Fruit fly (Drosophila melanogaster) whole organism, embryonic: ENCODE results near the gene RpS28b.

Experiments used
- Antp ChIP-seq: fragments of 200-800 bp; sonication (Bioruptor generic); optimal IDR thresholded peaks from 3 replicates; lab custom pipeline; 2016; ENCODE audit warnings: missing biosample characterization, missing genetic modification characterization
- CG10543 ChIP-seq: fragments of 200-800 bp; sonication (Bioruptor generic); optimal IDR thresholded peaks from 3 replicates; lab custom pipeline; 2017; ENCODE audit warnings: missing biosample characterization, mild to moderate bottlenecking, missing genetic modification characterization, moderate library complexity
- CG11247 ChIP-seq: fragments of 200-800 bp; sonication (Bioruptor generic); IDR thresholded peaks from 2 replicates; pipeline ENCODE4 v1.3.6; 2022; ENCODE audit warnings: missing biosample characterization, missing genetic modification characterization
- CG11696 ChIP-seq: fragments of 200-800 bp; sonication (Bioruptor generic); IDR thresholded peaks from 2 replicates; pipeline ENCODE4 v1.3.6; 2022; ENCODE audit warnings: missing biosample characterization, missing genetic modification characterization
- CG13424 ChIP-seq: fragments of 200-800 bp; sonication (Bioruptor generic); optimal IDR thresholded peaks from 2 replicates; lab custom pipeline; 2019; ENCODE audit warnings: missing biosample characterization, mild to moderate bottlenecking, missing genetic modification characterization, moderate library complexity
- CG15514 ChIP-seq: fragments of 200-800 bp; sonication (Bioruptor generic); optimal IDR thresholded peaks from 3 replicates; lab custom pipeline; 2017; ENCODE audit warnings: missing biosample characterization, missing genetic modification characterization, mild to moderate bottlenecking, moderate library complexity, missing genetic modification reagents
- CG16813 ChIP-seq: fragments of 200-800 bp; sonication (Bioruptor generic); IDR thresholded peaks from 3 replicates; pipeline ENCODE4 v1.3.6; 2022; ENCODE audit warnings: missing biosample characterization, missing genetic modification characterization; ENCODE audit not compliant: partially characterized antibody
- CG2116 ChIP-seq: fragments of 200-800 bp; sonication (Bioruptor generic); optimal IDR thresholded peaks from 3 replicates; lab custom pipeline; 2018; ENCODE audit warnings: missing biosample characterization, mild to moderate bottlenecking, missing genetic modification characterization
- CG31224 ChIP-seq: fragments of 200-800 bp; sonication (Bioruptor generic); IDR thresholded peaks from 2 replicates; pipeline ENCODE4 v1.3.6; 2022; ENCODE audit warnings: missing biosample characterization, missing genetic modification characterization
- CG31388 ChIP-seq: fragments of 200-800 bp; sonication (Bioruptor generic); optimal IDR thresholded peaks from 2 replicates; lab custom pipeline; 2016; ENCODE audit warnings: missing biosample characterization, missing genetic modification characterization
- CG32767 ChIP-seq: fragments of 200-800 bp; sonication (Bioruptor generic); IDR thresholded peaks from 2 replicates; pipeline ENCODE4 v1.3.6; 2022; ENCODE audit warnings: missing biosample characterization, missing genetic modification characterization
- CG3847 ChIP-seq: fragments of 200-800 bp; sonication (Bioruptor generic); IDR thresholded peaks from 2 replicates; pipeline ENCODE4 v1.3.6; 2022; ENCODE audit warnings: missing biosample characterization, missing genetic modification characterization
- CG42726 ChIP-seq: fragments of 200-800 bp; sonication (Bioruptor generic); IDR thresholded peaks from 2 replicates; pipeline ENCODE4 v1.3.6; 2022; ENCODE audit warnings: missing biosample characterization, missing genetic modification characterization; ENCODE audit not compliant: partially characterized antibody
- CG4282 ChIP-seq: fragments of 200-800 bp; sonication (Bioruptor generic); optimal IDR thresholded peaks from 2 replicates; lab custom pipeline; 2016; ENCODE audit warnings: missing biosample characterization, missing genetic modification characterization
- CG7556 ChIP-seq: fragments of 200-800 bp; sonication (Bioruptor generic); optimal IDR thresholded peaks from 2 replicates; lab custom pipeline; 2017; ENCODE audit warnings: missing biosample characterization, mild to moderate bottlenecking, missing genetic modification characterization
- CG8359 ChIP-seq: fragments of 200-800 bp; sonication (Bioruptor generic); optimal IDR thresholded peaks from 2 replicates; lab custom pipeline; 2017; ENCODE audit warnings: missing biosample characterization, mild to moderate bottlenecking, missing genetic modification characterization, borderline replicate concordance
- CG9437 ChIP-seq: fragments of 200-800 bp; sonication (Bioruptor generic); optimal IDR thresholded peaks from 2 replicates; lab custom pipeline; 2018; ENCODE audit warnings: missing biosample characterization, mild to moderate bottlenecking, missing genetic modification characterization
- CkIIα-i1 ChIP-seq: fragments of 200-800 bp; sonication (Bioruptor generic); IDR thresholded peaks from 2 replicates; pipeline ENCODE4 v1.3.6; 2022; ENCODE audit warnings: missing biosample characterization, missing genetic modification characterization
- Dll ChIP-seq: fragments of 200-800 bp; sonication (Bioruptor generic); IDR thresholded peaks from 4 replicates; pipeline ENCODE4 v1.3.6; 2022; ENCODE audit warnings: missing biosample characterization, missing genetic modification characterization; ENCODE audit not compliant: partially characterized antibody
- Dp ChIP-seq: fragments of 200-800 bp; sonication (Bioruptor generic); optimal IDR thresholded peaks from 2 replicates; lab custom pipeline; 2018; ENCODE audit warnings: missing biosample characterization, mild to moderate bottlenecking, missing genetic modification characterization, moderate library complexity
- ERR ChIP-seq: fragments of 200-800 bp; sonication (Bioruptor generic); optimal IDR thresholded peaks from 2 replicates; lab custom pipeline; 2016; ENCODE audit warnings: missing biosample characterization, missing genetic modification characterization
- Eip74EF ChIP-seq, 2 experiments: fragments of 200-800 bp in 1 of 2; fragments of >200 bp in 1 of 2; sonication (Bioruptor generic) in 1 of 2; optimal IDR thresholded peaks; 2 replicates each; lab custom pipeline; 2017 to 2019; ENCODE audit warnings: missing biosample characterization in 2 of 2, missing genetic modification characterization in 2 of 2, mild to moderate bottlenecking in 1 of 2, moderate library complexity in 1 of 2
- Ets97D ChIP-seq: fragments of 200-800 bp; sonication (Bioruptor generic); optimal IDR thresholded peaks from 3 replicates; lab custom pipeline; 2016; ENCODE audit warnings: missing biosample characterization, missing genetic modification characterization
- Gsc ChIP-seq: fragments of 200-800 bp; sonication (Bioruptor generic); IDR thresholded peaks from 2 replicates; pipeline ENCODE4 v1.3.6; 2022; ENCODE audit warnings: missing biosample characterization, missing genetic modification characterization
- Gug ChIP-seq: fragments of 200-800 bp; sonication (Bioruptor generic); IDR thresholded peaks from 4 replicates; pipeline ENCODE4 v1.3.6; 2022; ENCODE audit warnings: missing biosample characterization, missing genetic modification characterization
- HLH54F ChIP-seq: fragments of 200-800 bp; sonication (Bioruptor generic); optimal IDR thresholded peaks from 3 replicates; lab custom pipeline; 2016; ENCODE audit warnings: missing biosample characterization, missing genetic modification characterization
- Oaz ChIP-seq: fragments of 200-800 bp; sonication (Bioruptor generic); IDR thresholded peaks from 2 replicates; pipeline ENCODE4 v1.3.6; 2022; ENCODE audit warnings: missing biosample characterization, missing genetic modification characterization
- Sin3A ChIP-seq: fragments of >200 bp; optimal IDR thresholded peaks from 2 replicates; lab custom pipeline; 2018
- Ssrp ChIP-seq: fragments of 200-800 bp; sonication (Bioruptor generic); optimal IDR thresholded peaks from 2 replicates; lab custom pipeline; 2018; ENCODE audit warnings: missing biosample characterization, mild to moderate bottlenecking, missing genetic modification characterization, moderate library complexity
- Trl ChIP-seq, 3 experiments: fragments of >200 bp in 2 of 3; fragments of 200-800 bp in 1 of 3; sonication (Bioruptor generic) in 1 of 3; optimal IDR thresholded peaks; 2 replicates in 1 of 3; 3 replicates in 2 of 3; lab custom pipeline; 2016 to 2017; ENCODE audit warnings: missing biosample characterization in 1 of 3, missing genetic modification characterization in 1 of 3
- ab ChIP-seq: fragments of 200-800 bp; sonication (Bioruptor generic); optimal IDR thresholded peaks from 2 replicates; lab custom pipeline; 2016; ENCODE audit warnings: missing biosample characterization, missing genetic modification characterization
- ato ChIP-seq: fragments of 200-800 bp; sonication (Bioruptor generic); IDR thresholded peaks from 2 replicates; pipeline ENCODE4 v1.3.6; 2022; ENCODE audit warnings: missing biosample characterization, missing genetic modification characterization; ENCODE audit not compliant: partially characterized antibody
- chinmo ChIP-seq: fragments of 200-800 bp; sonication (Bioruptor generic); IDR thresholded peaks from 4 replicates; pipeline ENCODE4 v1.3.6; 2022; ENCODE audit warnings: missing biosample characterization, missing genetic modification characterization; ENCODE audit not compliant: partially characterized antibody
- cwo ChIP-seq: fragments of 200-800 bp; sonication (Bioruptor generic); optimal IDR thresholded peaks from 3 replicates; lab custom pipeline; 2017; ENCODE audit warnings: missing biosample characterization, missing genetic modification characterization, mild to moderate bottlenecking, moderate library complexity, missing genetic modification reagents
- dati ChIP-seq: fragments of 200-800 bp; sonication (Bioruptor generic); IDR thresholded peaks from 2 replicates; pipeline ENCODE4 v1.3.6; 2022; ENCODE audit warnings: missing biosample characterization, missing genetic modification characterization
- dm ChIP-seq: fragments of 200-800 bp; sonication (Bioruptor generic); optimal IDR thresholded peaks from 3 replicates; lab custom pipeline; 2016; ENCODE audit warnings: missing biosample characterization, missing genetic modification characterization
- dmrt11E ChIP-seq: fragments of 200-800 bp; sonication (Bioruptor generic); optimal IDR thresholded peaks from 3 replicates; lab custom pipeline; 2018; ENCODE audit warnings: missing biosample characterization, mild to moderate bottlenecking, missing genetic modification characterization, moderate library complexity
- esg ChIP-seq: fragments of 200-800 bp; sonication (Bioruptor generic); conservative IDR thresholded peaks from 2 replicates; pipeline ENCODE4 v1.3.6; 2022; ENCODE audit warnings: missing biosample characterization, missing genetic modification characterization
- eve ChIP-seq, 2 experiments: fragments of >200 bp; optimal IDR thresholded peaks; 2 replicates each; lab custom pipeline; 2017; ENCODE audit warnings: missing biosample characterization in 2 of 2, missing genetic modification characterization in 2 of 2
- fd64A ChIP-seq: fragments of 200-800 bp; sonication (Bioruptor generic); optimal IDR thresholded peaks from 3 replicates; lab custom pipeline; 2018; ENCODE audit warnings: missing biosample characterization, mild to moderate bottlenecking, missing genetic modification characterization
- lola ChIP-seq, 3 experiments: fragments of >200 bp in 2 of 3; fragments of 200-800 bp in 1 of 3; sonication (Bioruptor generic) in 1 of 3; optimal IDR thresholded peaks; 2 replicates each; lab custom pipeline; 2017 to 2019; ENCODE audit warnings: missing biosample characterization in 3 of 3, missing genetic modification characterization in 3 of 3, mild to moderate bottlenecking in 1 of 3, moderate library complexity in 1 of 3
- pfk ChIP-seq: fragments of 200-800 bp; sonication (Bioruptor generic); optimal IDR thresholded peaks from 2 replicates; lab custom pipeline; 2018; ENCODE audit warnings: missing biosample characterization, mild to moderate bottlenecking, missing genetic modification characterization, moderate library complexity
- rib ChIP-seq: fragments of 200-800 bp; sonication (Bioruptor generic); IDR thresholded peaks from 2 replicates; pipeline ENCODE4 v1.3.6; 2022; ENCODE audit warnings: missing biosample characterization, missing genetic modification characterization
- sens-2 ChIP-seq: fragments of 200-800 bp; sonication (Bioruptor generic); IDR thresholded peaks from 2 replicates; pipeline ENCODE4 v1.3.6; 2022; ENCODE audit warnings: missing biosample characterization, missing genetic modification characterization
- so ChIP-seq: fragments of 200-800 bp; sonication (Bioruptor generic); IDR thresholded peaks from 3 replicates; pipeline ENCODE4 v1.3.6; 2022; ENCODE audit warnings: missing biosample characterization, missing genetic modification characterization
- tgo ChIP-seq: fragments of 200-800 bp; sonication (Bioruptor generic); IDR thresholded peaks from 3 replicates; pipeline ENCODE4 v1.3.6; 2022; ENCODE audit warnings: missing biosample characterization, missing genetic modification characterization
- zfh2 ChIP-seq: fragments of 200-800 bp; sonication (Bioruptor generic); optimal IDR thresholded peaks from 2 replicates; lab custom pipeline; 2016; ENCODE audit warnings: missing biosample characterization, missing genetic modification characterization

The RpS28b gene

dm6 chrX:9553545-9554320 is 690 bp upstream of the RpS28b start (continued):
- peak; percentile 77 for TF ChIP-seq dm (GFP tag; lab: Kevin White, UChicago)
- peak; percentile 82 for TF ChIP-seq CG15514
- no peak for TF ChIP-seq Sin3A
- TF ChIP-seq Dp (GFP tag; lab: Kevin White, UChicago): peak; percentile 8
- peak; percentile 60 for TF ChIP-seq CG42726 (GFP tag; lab: Robert Waterston, UW)
- no peak for TF ChIP-seq CkIIα-i1 (GFP tag; lab: Robert Waterston, UW)
- peak; percentile 72 for TF ChIP-seq Oaz (GFP tag; lab: Robert Waterston, UW)
- peak; percentile 88 for TF ChIP-seq so (GFP tag; lab: Robert Waterston, UW)
- TF ChIP-seq sens-2 (GFP tag; lab: Robert Waterston, UW): peak; percentile 55
- TF ChIP-seq fd64A: peak; percentile 68
- TF ChIP-seq Gsc (GFP tag; lab: Robert Waterston, UW): no peak
- peak in 1 of 3 experiments; percentile 84 for TF ChIP-seq lola (GFP tag; optimal IDR thresholded peaks at IDR 0.05; lab: Kevin White, UChicago)
- peak; percentile 74 for TF ChIP-seq CG9437 (GFP tag; lab: Kevin White, UChicago)
- TF ChIP-seq ato (GFP tag; lab: Robert Waterston, UW): 0 out of 2 replicates have a peak, but pooled peaks have one; percentile 35
- peak; percentile 76 for TF ChIP-seq HLH54F
- TF ChIP-seq cwo: peak; percentile 76
- TF ChIP-seq CG2116 (GFP tag; lab: Kevin White, UChicago): peak; percentile 43
- peak; percentile 92 for TF ChIP-seq CG10543 (GFP tag; lab: Kevin White, UChicago)
- peak; percentile 70 for TF ChIP-seq CG8359 (GFP tag; lab: Kevin White, UChicago)
- TF ChIP-seq CG11696 (GFP tag; lab: Robert Waterston, UW): 0 out of 2 replicates have a peak, but pooled peaks have one; percentile 39
- 0 out of 4 replicates have a peak, but pooled peaks have one; percentile 38 for TF ChIP-seq chinmo
- TF ChIP-seq eve (GFP tag; optimal IDR thresholded peaks at IDR 0.05; lab: Kevin White, UChicago): peak in 1 of 2 experiments; percentile 93
- TF ChIP-seq CG4282 (GFP tag; lab: Kevin White, UChicago): peak; percentile 34
- TF ChIP-seq Antp (GFP tag; lab: Kevin White, UChicago): peak; percentile 62
- TF ChIP-seq pfk (GFP tag; lab: Kevin White, UChicago): peak; percentile 24
- peak; percentile 84 for TF ChIP-seq Ssrp (tag; lab: Kevin White, UChicago)
- peak; percentile 80 for TF ChIP-seq esg (GFP tag; lab: Robert Waterston, UW)
- TF ChIP-seq dmrt11E: peak; percentile 88
- TF ChIP-seq Ets97D (GFP tag; lab: Kevin White, UChicago): peak; percentile 2
- TF ChIP-seq CG31388 (GFP tag; lab: Kevin White, UChicago): peak; percentile 56
- TF ChIP-seq tgo (GFP tag; lab: Robert Waterston, UW): peak; percentile 85
- peak; percentile 92 for TF ChIP-seq CG13424 (tag; lab: Kevin White, UChicago)
- no peak; the same call in 3 of the 4 replicates for TF ChIP-seq Dll
- peak; percentile 41; the same call in 1 of the 3 replicates for TF ChIP-seq CG16813 (GFP tag; lab: Robert Waterston, UW)
- TF ChIP-seq CG3847: peak; percentile 89
- TF ChIP-seq CG11247 (GFP tag; lab: Robert Waterston, UW): peak; percentile 76
- TF ChIP-seq CG32767 (GFP tag; lab: Robert Waterston, UW): peak; percentile 93
- peak; percentile 69 for TF ChIP-seq CG31224 (GFP tag; lab: Robert Waterston, UW)
- TF ChIP-seq CG7556 (GFP tag; lab: Kevin White, UChicago): peak; percentile 81
- no peak for TF ChIP-seq Trl (optimal IDR thresholded peaks at IDR 0.05; lab: Kevin White, UChicago)
- TF ChIP-seq Trl (GFP tag; optimal IDR thresholded peaks at IDR 0.05; lab: Kevin White, UChicago): peak; percentile 56
- TF ChIP-seq dati (GFP tag; lab: Robert Waterston, UW): peak; percentile 40; the same call in 1 of the 2 replicates
- peak; percentile 55 for TF ChIP-seq ab
- peak; percentile 53 for TF ChIP-seq zfh2 (GFP tag; lab: Kevin White, UChicago)
- peak; percentile 68 for TF ChIP-seq Gug (GFP tag; lab: Robert Waterston, UW)
- peak; percentile 85 for TF ChIP-seq rib
- TF ChIP-seq ERR: peak; percentile 47
- TF ChIP-seq Eip74EF (GFP tag; optimal IDR thresholded peaks at IDR 0.05; lab: Kevin White, UChicago): peak in 1 of 2 experiments; percentile 72
